Worm (Caenorhabditis elegans) whole organism, L4 larva: ENCODE data around the gene F07A11.4.

ENCODE experiments used
- F37D6.2 ChIP-seq: sonication (generic microtip); optimal IDR thresholded peaks from 2 replicates; lab custom pipeline; 2016; ENCODE audit warnings: mild to moderate bottlenecking, missing genetic modification characterization, missing compliant biosample characterization
- F44E2.7 ChIP-seq: fragments of 200-800 bp; sonication (Bioruptor generic); IDR thresholded peaks from 2 replicates; pipeline ENCODE4 v2.1.2; 2022; ENCODE audit warnings: missing genetic modification characterization, missing compliant biosample characterization
- R02D3.7 ChIP-seq: fragments of 150-350 bp; sonication (generic microtip); optimal IDR thresholded peaks from 3 replicates; lab custom pipeline; 2014; ENCODE audit warnings: missing biosample characterization, missing genetic modification characterization
- T20F7.1 ChIP-seq: fragments of 200-800 bp; sonication (Bioruptor generic); optimal IDR thresholded peaks from 2 replicates; lab custom pipeline; 2018; ENCODE audit warnings: mild to moderate bottlenecking, missing genetic modification characterization, missing compliant biosample characterization
- T26A8.4 ChIP-seq: fragments of 200-800 bp; sonication (Bioruptor generic); IDR thresholded peaks from 2 replicates; pipeline ENCODE4 v1.3.6; 2022; ENCODE audit warnings: missing genetic modification characterization, missing compliant biosample characterization
- ZK337.2 ChIP-seq: fragments of 200-800 bp; sonication (Bioruptor generic); IDR thresholded peaks from 2 replicates; pipeline ENCODE4 v1.3.6; 2022; ENCODE audit warnings: missing genetic modification reagents, missing genetic modification characterization, missing compliant biosample characterization
- aha-1 ChIP-seq: fragments of 150-350 bp; peaks from one replicate; lab custom pipeline; 2014; ENCODE audit warnings: missing biosample characterization, missing genetic modification characterization
- attf-4 ChIP-seq: sonication (generic microtip); optimal IDR thresholded peaks from 3 replicates; lab custom pipeline; 2017; ENCODE audit warnings: missing biosample characterization, missing genetic modification characterization
- cey-2 ChIP-seq: sonication (generic microtip); optimal IDR thresholded peaks from 3 replicates; lab custom pipeline; 2017; ENCODE audit warnings: missing genetic modification characterization, mild to moderate bottlenecking, missing compliant biosample characterization, antibody characterized with exemption, borderline replicate concordance; ENCODE audit not compliant: insufficient read depth
- ctbp-1 ChIP-seq: fragments of 200-800 bp; sonication (Bioruptor generic); IDR thresholded peaks from 2 replicates; pipeline ENCODE4 v1.3.6; 2022; ENCODE audit warnings: missing genetic modification reagents, missing genetic modification characterization, missing compliant biosample characterization
- daf-16 ChIP-seq, 3 experiments: sonication (generic microtip); optimal IDR thresholded peaks; 2 replicates each; lab custom pipeline; 2016 to 2017; ENCODE audit warnings: missing genetic modification characterization in 3 of 3, missing genetic modification reagents in 3 of 3, mild to moderate bottlenecking in 2 of 3, missing compliant biosample characterization in 2 of 3, missing biosample characterization in 1 of 3, moderate library complexity in 1 of 3
- dpl-1 ChIP-seq: fragments of 150-350 bp; optimal IDR thresholded peaks from 2 replicates; lab custom pipeline; 2014; ENCODE audit warnings: missing biosample characterization, missing genetic modification reagents, missing genetic modification characterization
- egl-43 ChIP-seq: fragments of 200-800 bp; sonication (Bioruptor generic); IDR thresholded peaks from 2 replicates; pipeline ENCODE4 v1.3.6; 2022; ENCODE audit warnings: missing genetic modification reagents, missing genetic modification characterization, missing compliant biosample characterization
- fos-1 ChIP-seq: fragments of 150-350 bp; optimal IDR thresholded peaks from 2 replicates; lab custom pipeline; 2014; ENCODE audit warnings: missing biosample characterization, missing genetic modification characterization
- gei-8 ChIP-seq: fragments of 200-800 bp; sonication (Bioruptor generic); optimal IDR thresholded peaks from 2 replicates; lab custom pipeline; 2018; ENCODE audit warnings: mild to moderate bottlenecking, missing genetic modification characterization, missing compliant biosample characterization
- hlh-11 ChIP-seq: fragments of 200-800 bp; sonication (Bioruptor generic); optimal IDR thresholded peaks from 2 replicates; lab custom pipeline; 2018; ENCODE audit warnings: mild to moderate bottlenecking, missing genetic modification characterization, missing compliant biosample characterization
- hlh-30 ChIP-seq: sonication (generic microtip); optimal IDR thresholded peaks from 2 replicates; lab custom pipeline; 2017; ENCODE audit warnings: antibody characterized with exemption, mild to moderate bottlenecking, missing genetic modification characterization, missing compliant biosample characterization; ENCODE audit not compliant: insufficient read depth
- lin-13 ChIP-seq: fragments of 150-350 bp; optimal IDR thresholded peaks from 2 replicates; lab custom pipeline; 2014; ENCODE audit warnings: missing biosample characterization, missing genetic modification reagents, missing genetic modification characterization
- lin-38 ChIP-seq: fragments of 200-800 bp; sonication (Bioruptor generic); IDR thresholded peaks from 2 replicates; pipeline ENCODE4 v1.3.6; 2022; ENCODE audit warnings: missing genetic modification reagents, missing genetic modification characterization, missing compliant biosample characterization
- lin-39 ChIP-seq: fragments of 150-350 bp; optimal IDR thresholded peaks from 2 replicates; lab custom pipeline; 2014; ENCODE audit warnings: missing biosample characterization, missing genetic modification reagents, missing genetic modification characterization
- lir-3 ChIP-seq: sonication (generic microtip); optimal IDR thresholded peaks from 2 replicates; lab custom pipeline; 2016; ENCODE audit warnings: mild to moderate bottlenecking, missing genetic modification characterization, missing compliant biosample characterization
- lsy-2 ChIP-seq, 2 experiments: fragments of 150-350 bp in 1 of 2; sonication (generic microtip) in 1 of 2; optimal IDR thresholded peaks; 2 replicates each; lab custom pipeline; 2014 to 2017; ENCODE audit warnings: missing biosample characterization in 2 of 2, missing genetic modification characterization in 2 of 2
- mdl-1 ChIP-seq, 2 experiments: fragments of 150-350 bp in 1 of 2; sonication (generic microtip) in 1 of 2; optimal IDR thresholded peaks; 2 replicates each; lab custom pipeline; 2014 to 2017; ENCODE audit warnings: missing biosample characterization in 2 of 2, missing genetic modification characterization in 2 of 2
- mdt-29 ChIP-seq: fragments of 200-800 bp; sonication (Bioruptor generic); IDR thresholded peaks from 2 replicates; pipeline ENCODE4 v1.3.6; 2022; ENCODE audit warnings: missing genetic modification reagents, missing genetic modification characterization, missing compliant biosample characterization
- mep-1 ChIP-seq: fragments of 150-350 bp; sonication (generic microtip); optimal IDR thresholded peaks from 3 replicates; lab custom pipeline; 2014; ENCODE audit warnings: missing biosample characterization, missing genetic modification characterization
- mes-2 ChIP-seq: sonication (generic microtip); optimal IDR thresholded peaks from 2 replicates; lab custom pipeline; 2016; ENCODE audit warnings: missing genotype, mild to moderate bottlenecking, missing genetic modification characterization, missing compliant biosample characterization; ENCODE audit not compliant: poor library complexity, severe bottlenecking
- mxl-3 ChIP-seq: fragments of 200-800 bp; sonication (Bioruptor generic); optimal IDR thresholded peaks from 2 replicates; lab custom pipeline; 2018; ENCODE audit warnings: mild to moderate bottlenecking, missing genetic modification characterization, missing compliant biosample characterization
- nhr-102 ChIP-seq: sonication (generic microtip); optimal IDR thresholded peaks from 2 replicates; lab custom pipeline; 2016; ENCODE audit warnings: mild to moderate bottlenecking, missing genetic modification characterization, moderate library complexity, missing compliant biosample characterization
- nhr-11 ChIP-seq: fragments of 150-350 bp; optimal IDR thresholded peaks from 2 replicates; lab custom pipeline; 2014; ENCODE audit warnings: missing biosample characterization, missing genetic modification characterization
- nhr-28 ChIP-seq: fragments of 150-350 bp; optimal IDR thresholded peaks from 2 replicates; lab custom pipeline; 2014; ENCODE audit warnings: missing biosample characterization, missing genetic modification characterization
- nhr-48 ChIP-seq: sonication (generic microtip); optimal IDR thresholded peaks from 2 replicates; lab custom pipeline; 2016; ENCODE audit warnings: mild to moderate bottlenecking, missing genetic modification characterization, missing compliant biosample characterization
- nhr-77 ChIP-seq: fragments of 150-350 bp; optimal IDR thresholded peaks from 2 replicates; lab custom pipeline; 2014; ENCODE audit warnings: missing biosample characterization, missing genetic modification characterization
- pqm-1 ChIP-seq: sonication (generic microtip); optimal IDR thresholded peaks from 2 replicates; lab custom pipeline; 2017; ENCODE audit warnings: missing biosample characterization, missing genetic modification characterization
- snpc-1.2 ChIP-seq: fragments of 200-800 bp; sonication (Bioruptor generic); IDR thresholded peaks from 2 replicates; pipeline ENCODE4 v1.3.6; 2022; ENCODE audit warnings: missing genetic modification reagents, missing genetic modification characterization, missing compliant biosample characterization
- spr-1 ChIP-seq: sonication (generic microtip); optimal IDR thresholded peaks from 2 replicates; lab custom pipeline; 2016; ENCODE audit warnings: mild to moderate bottlenecking, missing genetic modification characterization, missing compliant biosample characterization
- tag-97 ChIP-seq: fragments of 200-800 bp; sonication (Bioruptor generic); IDR thresholded peaks from 2 replicates; pipeline ENCODE4 v1.3.6; 2022; ENCODE audit warnings: missing genetic modification characterization, missing compliant biosample characterization
- tra-1 ChIP-seq: fragments of 200-800 bp; sonication (Bioruptor generic); IDR thresholded peaks from 2 replicates; pipeline ENCODE4 v1.3.6; 2022; ENCODE audit warnings: missing genetic modification reagents, missing genetic modification characterization, missing compliant biosample characterization
- unc-62 ChIP-seq, 3 experiments: fragments of 150-350 bp in 1 of 3; sonication (generic microtip); optimal IDR thresholded peaks in 2 of 3; peaks in 1 of 3; 1 replicate in 1 of 3; 2 replicates in 2 of 3; lab custom pipeline; 2014 to 2017; ENCODE audit warnings: missing biosample characterization in 3 of 3, missing genetic modification characterization in 3 of 3, missing genetic modification reagents in 3 of 3, missing genotype in 1 of 3
- zfp-3 ChIP-seq: fragments of 200-800 bp; sonication (Bioruptor generic); conservative IDR thresholded peaks from 2 replicates; pipeline ENCODE4 v1.3.6; 2022; ENCODE audit warnings: missing genetic modification reagents, missing genetic modification characterization, missing compliant biosample characterization
- zip-11 ChIP-seq: fragments of 200-800 bp; sonication (Bioruptor generic); IDR thresholded peaks from 2 replicates; pipeline ENCODE4 v1.3.6; 2022; ENCODE audit warnings: missing genetic modification characterization, missing compliant biosample characterization
- ztf-11 ChIP-seq: fragments of 150-350 bp; optimal IDR thresholded peaks from 2 replicates; lab custom pipeline; 2014; ENCODE audit warnings: missing biosample characterization, missing genetic modification characterization
- ztf-7 ChIP-seq: fragments of 150-350 bp; optimal IDR thresholded peaks from 2 replicates; lab custom pipeline; 2014; ENCODE audit warnings: missing biosample characterization, missing genetic modification characterization

Gene F07A11.4

DNA sequence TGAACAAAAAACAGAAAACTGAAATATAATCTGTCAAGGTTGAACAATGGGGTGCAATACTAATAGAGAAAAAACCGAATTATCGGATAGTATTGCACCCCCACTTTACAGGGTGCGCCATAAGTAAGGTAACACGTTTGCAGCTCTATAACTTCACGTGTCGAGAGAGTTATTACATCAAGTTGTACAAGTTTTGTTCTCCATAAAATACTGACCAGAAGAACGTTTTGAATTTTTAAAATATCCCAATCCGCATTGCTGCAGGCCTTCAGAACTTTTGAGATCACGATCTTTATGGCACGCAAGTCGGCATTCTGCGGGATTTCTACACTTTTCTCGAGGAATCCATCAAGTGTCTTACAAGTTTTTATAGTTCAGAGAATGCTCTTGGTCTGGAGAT is 37.0 kb downstream of the F07A11.4 start:
- TF ChIP-seq lin-38 = peak; percentile 41
- TF ChIP-seq fos-1 (tag; lab: Kevin White, UChicago) = no peak
- peak; percentile 2 for TF ChIP-seq mes-2
- no peak for TF ChIP-seq mep-1 (tag; lab: Kevin White, UChicago)
- TF ChIP-seq mdl-1 (tag; optimal IDR thresholded peaks at IDR 0.05; lab: Kevin White, UChicago) = no peak
- no peak for TF ChIP-seq daf-16 (GFP tag; optimal IDR thresholded peaks at IDR 0.05; lab: Kevin White, UChicago)
- TF ChIP-seq daf-16 (tag; optimal IDR thresholded peaks at IDR 0.05; lab: Kevin White, UChicago) = no peak
- 0 out of 2 replicates have a peak, but pooled peaks have one; percentile 52 for TF ChIP-seq T26A8.4 (GFP tag; lab: Robert Waterston, UW)
- no peak for TF ChIP-seq nhr-77 (tag; lab: Kevin White, UChicago)
- TF ChIP-seq snpc-1.2 (GFP tag; lab: Robert Waterston, UW) = no peak
- peak; percentile 0 for TF ChIP-seq F37D6.2 (tag; lab: Kevin White, UChicago)
- TF ChIP-seq nhr-102 (tag; lab: Kevin White, UChicago) = peak; percentile 24

- TF ChIP-seq spr-1 (tag; lab: Kevin White, UChicago) (no peak), tra-1 (GFP tag; lab: Robert Waterston, UW) (0 out of 2 replicates have a peak, but pooled peaks have one; percentile 5), tag-97 (GFP tag; lab: Robert Waterston, UW) (no peak), nhr-48 (tag; lab: Kevin White, UChicago) (peak; percentile 25), lin-13 (no peak), mxl-3 (GFP tag; lab: Kevin White, UChicago) (peak; percentile 53), nhr-11 (tag; lab: Kevin White, UChicago) (no peak), attf-4 (tag; lab: Kevin White, UChicago) (no peak), lsy-2 (tag; optimal IDR thresholded peaks at IDR 0.05; lab: Kevin White, UChicago) (peak in 1 of 2 experiments; percentile 16), nhr-28 (tag; lab: Kevin White, UChicago) (peak; percentile 59), ZK337.2 (GFP tag; lab: Robert Waterston, UW) (no peak), hlh-30 (peak; percentile 5), zip-11 (GFP tag; lab: Robert Waterston, UW) (no peak), lir-3 (tag; lab: Kevin White, UChicago) (no peak), gei-8 (peak; percentile 16), mdl-1 (tag; optimal IDR thresholded peaks at IDR 0.05; lab: Kevin White, UChicago) (peak in 1 of 2 experiments; percentile 62), unc-62 (GFP tag; optimal IDR thresholded peaks at IDR 0.05 in 1 of 2; lab: Kevin White, UChicago) (peak in 1 of 2 experiments; percentile 27), unc-62 (tag; optimal IDR thresholded peaks at IDR 0.05; lab: Kevin White, UChicago) (no peak), aha-1 (tag; lab: Kevin White, UChicago) (peak; percentile 2), ztf-11 (no peak), R02D3.7 (tag; lab: Kevin White, UChicago) (no peak), pqm-1 (tag; lab: Kevin White, UChicago) (no peak), hlh-11 (tag; lab: Kevin White, UChicago) (peak; percentile 66), ctbp-1 (no peak), dpl-1 (GFP tag; lab: Kevin White, UChicago) (no peak), lin-38 (no peak)
- TF ChIP-seq, all 104 proteins: peak for 11
Measured at ce11 chrII:11642025-11642424, 41.2 kb downstream of the F07A11.4 start.

- TF ChIP-seq lin-39 (tag; lab: Kevin White, UChicago) = no peak
- no peak for TF ChIP-seq aha-1 (tag; lab: Kevin White, UChicago)
- no peak for TF ChIP-seq zfp-3 (GFP tag; lab: Robert Waterston, UW)
- no peak for TF ChIP-seq F44E2.7 (GFP tag; lab: Robert Waterston, UW)
- no peak for TF ChIP-seq mdt-29 (GFP tag; lab: Robert Waterston, UW)
- TF ChIP-seq tra-1 (GFP tag; lab: Robert Waterston, UW) = no peak
- no peak for TF ChIP-seq ztf-7 (tag; lab: Kevin White, UChicago)
- TF ChIP-seq T20F7.1 (GFP tag; lab: Kevin White, UChicago) = no peak
- no peak for TF ChIP-seq attf-4 (tag; lab: Kevin White, UChicago)
- TF ChIP-seq egl-43 = no peak
- TF ChIP-seq cey-2 (tag; lab: Kevin White, UChicago) = no peak
- no peak for TF ChIP-seq nhr-102 (tag; lab: Kevin White, UChicago)
- no peak for TF ChIP-seq fos-1 (tag; lab: Kevin White, UChicago)
- TF ChIP-seq, all 104 proteins: peak for 0
Measured at ce11 chrII:11642736-11643135, 41.9 kb downstream of the F07A11.4 start.
